Worm (Caenorhabditis elegans) whole organism, L2 larva: Measurements from ENCODE around the gene ZK177.11.
A peak's percentile ranks its signal among the peaks of the same experiment; 100 is the strongest.
"Not testable (repeated sequence)": the region's sequence is repeated elsewhere in the genome, so short reads cannot be mapped to it uniquely, and the experiment has no call there.

Source experiments
- C34F6.9 ChIP-seq: fragments of 150-350 bp; optimal IDR thresholded peaks from 2 replicates; lab custom pipeline; 2014; ENCODE audit warnings: missing biosample characterization, missing genetic modification characterization
- ZK546.5 ChIP-seq: sonication (generic microtip); optimal IDR thresholded peaks from 2 replicates; lab custom pipeline; 2017; ENCODE audit warnings: missing biosample characterization, missing genetic modification characterization
- aly-2 ChIP-seq: fragments of 150-350 bp; optimal IDR thresholded peaks from 2 replicates; lab custom pipeline; 2014; ENCODE audit warnings: missing biosample characterization, missing genetic modification characterization
- blmp-1 ChIP-seq: sonication (generic microtip); optimal IDR thresholded peaks from 2 replicates; lab custom pipeline; 2017; ENCODE audit warnings: missing genetic modification characterization, mild to moderate bottlenecking, missing compliant biosample characterization, antibody characterized with exemption, moderate library complexity; ENCODE audit not compliant: insufficient read depth
- ceh-16 ChIP-seq: fragments of 150-350 bp; optimal IDR thresholded peaks from 2 replicates; lab custom pipeline; 2014; ENCODE audit warnings: missing biosample characterization, missing genetic modification characterization
- ceh-82 ChIP-seq: fragments of 150-350 bp; optimal IDR thresholded peaks from 2 replicates; lab custom pipeline; 2014; ENCODE audit warnings: missing biosample characterization, missing genetic modification characterization
- crh-2 ChIP-seq: sonication (generic microtip); optimal IDR thresholded peaks from 2 replicates; lab custom pipeline; 2017; ENCODE audit warnings: missing biosample characterization, missing genetic modification characterization
- egl-27 ChIP-seq: sonication (generic microtip); optimal IDR thresholded peaks from 3 replicates; lab custom pipeline; 2017; ENCODE audit warnings: missing biosample characterization, missing genetic modification reagents, missing genetic modification characterization
- elt-1 ChIP-seq: fragments of 150-350 bp; optimal IDR thresholded peaks from 2 replicates; lab custom pipeline; 2014; ENCODE audit warnings: missing biosample characterization, missing genetic modification characterization
- fos-1 ChIP-seq: fragments of 150-350 bp; optimal IDR thresholded peaks from 2 replicates; lab custom pipeline; 2014; ENCODE audit warnings: missing biosample characterization, missing genetic modification characterization
- gmeb-1 ChIP-seq: fragments of 150-350 bp; optimal IDR thresholded peaks from 2 replicates; lab custom pipeline; 2014; ENCODE audit warnings: missing biosample characterization, missing genetic modification characterization
- lin-13 ChIP-seq: fragments of 150-350 bp; optimal IDR thresholded peaks from 2 replicates; lab custom pipeline; 2014; ENCODE audit warnings: missing biosample characterization, missing genetic modification reagents, missing genetic modification characterization
- lsy-2 ChIP-seq, 2 experiments: fragments of 150-350 bp in 1 of 2; sonication (generic microtip) in 1 of 2; optimal IDR thresholded peaks; 2 replicates each; lab custom pipeline; 2014 to 2017; ENCODE audit warnings: missing biosample characterization in 2 of 2, missing genetic modification characterization in 2 of 2
- mab-5 ChIP-seq: fragments of 150-350 bp; optimal IDR thresholded peaks from 2 replicates; lab custom pipeline; 2014; ENCODE audit warnings: missing biosample characterization, missing genetic modification characterization
- mbf-1 ChIP-seq: sonication (generic microtip); optimal IDR thresholded peaks from 2 replicates; lab custom pipeline; 2017; ENCODE audit warnings: missing biosample characterization, missing genetic modification characterization
- nhr-10 ChIP-seq: sonication (generic microtip); optimal IDR thresholded peaks from 2 replicates; lab custom pipeline; 2017; ENCODE audit warnings: missing biosample characterization, missing genetic modification characterization
- nhr-11 ChIP-seq: fragments of 150-350 bp; optimal IDR thresholded peaks from 2 replicates; lab custom pipeline; 2014; ENCODE audit warnings: missing biosample characterization, missing genetic modification characterization
- nhr-12 ChIP-seq: fragments of 150-350 bp; optimal IDR thresholded peaks from 2 replicates; lab custom pipeline; 2014; ENCODE audit warnings: missing biosample characterization, missing genetic modification characterization
- nhr-21 ChIP-seq: fragments of 150-350 bp; optimal IDR thresholded peaks from 2 replicates; lab custom pipeline; 2014; ENCODE audit warnings: missing biosample characterization, missing genetic modification characterization
- nhr-237 ChIP-seq: fragments of 150-350 bp; optimal IDR thresholded peaks from 2 replicates; lab custom pipeline; 2014; ENCODE audit warnings: missing biosample characterization, missing genetic modification characterization
- nhr-25 ChIP-seq: fragments of 150-350 bp; sonication (generic microtip); optimal IDR thresholded peaks from 3 replicates; lab custom pipeline; 2014; ENCODE audit warnings: missing biosample characterization, missing genetic modification characterization
- peb-1 ChIP-seq: fragments of 150-350 bp; optimal IDR thresholded peaks from 2 replicates; lab custom pipeline; 2014; ENCODE audit warnings: missing biosample characterization, missing genetic modification characterization
- sem-4 ChIP-seq: fragments of 150-350 bp; optimal IDR thresholded peaks from 2 replicates; lab custom pipeline; 2014; ENCODE audit warnings: missing biosample characterization, missing genetic modification reagents, missing genetic modification characterization
- sma-3 ChIP-seq: sonication (generic microtip); optimal IDR thresholded peaks from 2 replicates; lab custom pipeline; 2016; ENCODE audit warnings: missing genetic modification reagents, missing genetic modification characterization, missing compliant biosample characterization
- snpc-4 ChIP-seq: fragments of 150-350 bp; optimal IDR thresholded peaks from 2 replicates; lab custom pipeline; 2014; ENCODE audit warnings: missing biosample characterization, missing genetic modification characterization
- unc-39 ChIP-seq: fragments of 150-350 bp; optimal IDR thresholded peaks from 2 replicates; lab custom pipeline; 2014; ENCODE audit warnings: missing biosample characterization, missing genetic modification characterization
- unc-55 ChIP-seq: fragments of 150-350 bp; sonication (generic microtip); optimal IDR thresholded peaks from 3 replicates; lab custom pipeline; 2014; ENCODE audit warnings: missing biosample characterization, missing genetic modification reagents, missing genetic modification characterization
- unc-62 ChIP-seq: fragments of 150-350 bp; optimal IDR thresholded peaks from 2 replicates; lab custom pipeline; 2014; ENCODE audit warnings: missing biosample characterization, missing genetic modification reagents, missing genetic modification characterization
- ztf-1 ChIP-seq: fragments of 200-800 bp; sonication (Bioruptor generic); conservative IDR thresholded peaks from 2 replicates; pipeline ENCODE4 v1.3.6; 2022; ENCODE audit warnings: missing genetic modification characterization, missing compliant biosample characterization
- ztf-11 ChIP-seq: sonication (generic microtip); optimal IDR thresholded peaks from 2 replicates; lab custom pipeline; 2017; ENCODE audit warnings: missing biosample characterization, missing genetic modification characterization

The ZK177.11 gene

ce11 chrII:5527841-5528240 is 5.1 kb downstream of the ZK177.11 start, which contains the start of gene ZK177.1:
TSS of gene ZK177.1 (plus strand) at chrII:5528141.
- TF ChIP-seq aly-2 (tag; lab: Kevin White, UChicago), result no peak

- TF ChIP-seq unc-39 (no peak), blmp-1 (no peak), fos-1 (tag; lab: Kevin White, UChicago) (no peak), nhr-25 (no peak), nhr-237 (no peak), sma-3 (GFP tag; lab: Kevin White, UChicago) (no peak), nhr-12 (tag; lab: Kevin White, UChicago) (no peak)
These were observed 9.2 kb downstream of the ZK177.11 start, which contains the start of gene C17C3.9 for ce11 chrII:5531855-5532328. TSS of gene C17C3.9 (minus strand) at chrII:5532278.

- no peak for TF ChIP-seq crh-2 (tag; lab: Kevin White, UChicago)
- TF ChIP-seq nhr-11 (tag; lab: Kevin White, UChicago), result no peak
- no peak for TF ChIP-seq gmeb-1 (tag; lab: Kevin White, UChicago)
- no peak for TF ChIP-seq snpc-4 (tag; lab: Kevin White, UChicago)
These were observed 10.9 kb downstream of the ZK177.11 start, which contains the start of gene hlh-26 for ce11 chrII:5533642-5534041. TSS of gene hlh-26 (minus strand) at chrII:5533742.

ce11 chrII:5534939-5535338 is 12.2 kb downstream of the ZK177.11 start, which contains the start of gene hlh-25:
TSS of gene hlh-25 (plus strand) at chrII:5535239.
- TF ChIP-seq ZK546.5; lin-13; C34F6.9 (tag; lab: Kevin White, UChicago): not testable (repeated sequence)

ce11 chrII:5537078-5537477 is 14.3 kb downstream of the ZK177.11 start:
- no peak for TF ChIP-seq sma-3 (GFP tag; lab: Kevin White, UChicago)
- TF ChIP-seq nhr-10 (tag; lab: Kevin White, UChicago), result no peak
- no peak for TF ChIP-seq elt-1 (tag; lab: Kevin White, UChicago)
- no peak for TF ChIP-seq nhr-21 (tag; lab: Kevin White, UChicago)

ce11 chrII:5537524-5537923 is 14.8 kb downstream of the ZK177.11 start, which contains the start of gene C17C3.11:
TSS of gene C17C3.11 (plus strand) at chrII:5537824.
- peak; percentile 46 for TF ChIP-seq unc-55 (GFP tag; lab: Kevin White, UChicago)
- no peak for TF ChIP-seq egl-27 (tag; lab: Kevin White, UChicago)

ce11 chrII:5540113-5540512 is 17.4 kb downstream of the ZK177.11 start, which contains the start of gene hlh-27:
TSS of gene hlh-27 (minus strand) at chrII:5540213.
- TF ChIP-seq mab-5, aly-2, ceh-82 (tag; lab: Kevin White, UChicago): not testable (repeated sequence)
- TF ChIP-seq, all 48 proteins: peak for 0; not testable (repeated sequence) for 48

- TF ChIP-seq snpc-4 (tag; lab: Kevin White, UChicago) (no peak), mbf-1 (no peak), peb-1 (tag; lab: Kevin White, UChicago) (no peak), ztf-1 (GFP tag; lab: Robert Waterston, UW) (no peak), unc-39 (no peak), unc-62 (no peak), nhr-237 (no peak), sem-4 (tag; lab: Kevin White, UChicago) (no peak), lin-13 (no peak), blmp-1 (no peak), unc-55 (GFP tag; lab: Kevin White, UChicago) (no peak), mab-5 (tag; lab: Kevin White, UChicago) (no peak), ceh-16 (no peak), ztf-11 (tag; lab: Kevin White, UChicago) (no peak), lsy-2 (tag; optimal IDR thresholded peaks at IDR 0.05; lab: Kevin White, UChicago) (no peak), crh-2 (tag; lab: Kevin White, UChicago) (no peak)
These were observed 18.9 kb downstream of the ZK177.11 start, which contains the start of gene C17C3.24 for ce11 chrII:5541685-5542084. TSS of gene C17C3.24 (minus strand) at chrII:5541785.
